Worm (Caenorhabditis elegans): Measurements from ENCODE around the gene K09F6.7.

ce11 chrII:2304575-2304974 lies 12.6 kb upstream of the K09F6.7 start:
- no peak for TF ChIP-seq T23F11.4 (GFP tag; optimal IDR thresholded peaks at IDR 0.05)
- TF ChIP-seq nfya-1 (tag; optimal IDR thresholded peaks at IDR 0.05): no peak
- TF ChIP-seq ets-4 (tag; optimal IDR thresholded peaks at IDR 0.05): no peak
- TF ChIP-seq fkh-10 (GFP tag; optimal IDR thresholded peaks at IDR 0.05): no peak
- no peak for TF ChIP-seq pqm-1 (tag; optimal IDR thresholded peaks at IDR 0.05)
- TF ChIP-seq mec-3 (tag; optimal IDR thresholded peaks at IDR 0.05; ENCODE audit: borderline replicate concordance): no peak
- no peak for TF ChIP-seq F13H6.1 (tag; optimal IDR thresholded peaks at IDR 0.05)
- TF ChIP-seq ceh-6 (GFP tag; optimal IDR thresholded peaks at IDR 0.05): no peak
- no peak for TF ChIP-seq zip-5 (tag; optimal IDR thresholded peaks at IDR 0.05)
- no peak for TF ChIP-seq ceh-9 (tag; optimal IDR thresholded peaks at IDR 0.05)
- TF ChIP-seq ceh-18 (tag; optimal IDR thresholded peaks at IDR 0.05): no peak

Measured in whole organism, late embryonic.